Fruit fly (Drosophila melanogaster): ENCODE measurements around the gene NijA.

dm6 chr3L:10709132-10709531 lies 12.5 kb upstream of the NijA start:
- no peak for TF ChIP-seq CTCF (optimal IDR thresholded peaks at IDR 0.05)
- no peak for TF ChIP-seq CG8478 (optimal IDR thresholded peaks at IDR 0.05)
